Fruit fly (Drosophila melanogaster) whole organism, embryonic: ENCODE measurements around the gene CG43630.

Experiments used
- Awh ChIP-seq: fragments of 200-800 bp; sonication (Bioruptor generic); IDR thresholded peaks from 2 replicates; pipeline ENCODE4, ENCODE4 v1.3.6; 2022; ENCODE audit warnings: missing biosample characterization, missing genetic modification characterization
- Blimp-1 ChIP-seq: fragments of 200-800 bp; sonication (Bioruptor generic); optimal IDR thresholded peaks from 3 replicates; lab custom pipeline; 2018; ENCODE audit warnings: missing biosample characterization, missing genetic modification characterization, mild to moderate bottlenecking, moderate library complexity, missing genetic modification reagents
- CG10209 ChIP-seq: fragments of 200-800 bp; sonication (Bioruptor generic); optimal IDR thresholded peaks from 3 replicates; lab custom pipeline; 2017; ENCODE audit warnings: missing biosample characterization, mild to moderate bottlenecking, missing genetic modification characterization, missing genetic modification reagents
- CG10321 ChIP-seq: fragments of 200-800 bp; sonication (Bioruptor generic); IDR thresholded peaks from 2 replicates; pipeline ENCODE4 v1.3.6; 2022; ENCODE audit warnings: missing biosample characterization, missing genetic modification characterization
- CG11085 ChIP-seq: fragments of 200-800 bp; sonication (Bioruptor generic); IDR thresholded peaks from 2 replicates; pipeline ENCODE4 v1.3.6; 2022; ENCODE audit warnings: missing biosample characterization, missing genetic modification characterization
- CG11093 ChIP-seq: fragments of 200-800 bp; sonication (Bioruptor generic); IDR thresholded peaks from 3 replicates; pipeline ENCODE4 v1.3.6; 2022; ENCODE audit warnings: missing biosample characterization, missing genetic modification characterization
- CG13123 ChIP-seq: fragments of 200-800 bp; sonication (Bioruptor generic); optimal IDR thresholded peaks from 2 replicates; lab custom pipeline; 2016; ENCODE audit warnings: missing biosample characterization, missing genetic modification characterization
- CG13424 ChIP-seq: fragments of 200-800 bp; sonication (Bioruptor generic); optimal IDR thresholded peaks from 2 replicates; lab custom pipeline; 2019; ENCODE audit warnings: missing biosample characterization, mild to moderate bottlenecking, missing genetic modification characterization, moderate library complexity
- CG30020 ChIP-seq: fragments of 200-800 bp; optimal IDR thresholded peaks from 2 replicates; lab custom pipeline; 2019; ENCODE audit warnings: missing biosample characterization, mild to moderate bottlenecking, missing genetic modification characterization, moderate library complexity
- CG30403 ChIP-seq: fragments of 200-800 bp; sonication (Bioruptor generic); optimal IDR thresholded peaks from 3 replicates; lab custom pipeline; 2016; ENCODE audit warnings: missing biosample characterization, missing genetic modification characterization
- CG31388 ChIP-seq: fragments of 200-800 bp; sonication (Bioruptor generic); optimal IDR thresholded peaks from 2 replicates; lab custom pipeline; 2016; ENCODE audit warnings: missing biosample characterization, missing genetic modification characterization
- CG32532 ChIP-seq: fragments of 200-800 bp; sonication (Bioruptor generic); IDR thresholded peaks from 2 replicates; pipeline ENCODE4 v1.3.6; 2022; ENCODE audit warnings: missing biosample characterization, missing genetic modification characterization
- CG34376 ChIP-seq: fragments of 200-800 bp; sonication (Bioruptor generic); optimal IDR thresholded peaks from 2 replicates; lab custom pipeline; 2018; ENCODE audit warnings: missing biosample characterization, mild to moderate bottlenecking, missing genetic modification characterization
- CG34422 ChIP-seq: fragments of 200-800 bp; sonication (Bioruptor generic); IDR thresholded peaks from 3 replicates; pipeline ENCODE4 v1.3.6; 2022; ENCODE audit warnings: missing biosample characterization, missing genetic modification characterization
- CG3726 ChIP-seq: fragments of 200-800 bp; sonication (Bioruptor generic); IDR thresholded peaks from 3 replicates; pipeline ENCODE4, ENCODE4 v1.3.6; 2022; ENCODE audit warnings: missing biosample characterization, missing genetic modification characterization
- CG4730 ChIP-seq: fragments of 200-800 bp; sonication (Bioruptor generic); IDR thresholded peaks from 2 replicates; pipeline ENCODE4 v1.3.6; 2022; ENCODE audit warnings: missing biosample characterization, missing genetic modification characterization
- CG4854 ChIP-seq: fragments of 200-800 bp; sonication (Bioruptor generic); optimal IDR thresholded peaks from 2 replicates; lab custom pipeline; 2016; ENCODE audit warnings: missing biosample characterization, missing genetic modification characterization, inconsistent platforms
- CG5953 ChIP-seq: fragments of 200-800 bp; sonication (Bioruptor generic); IDR thresholded peaks from 2 replicates; pipeline ENCODE4 v1.3.6; 2022; ENCODE audit warnings: missing biosample characterization, missing genetic modification characterization
- CG8478 ChIP-seq: fragments of >200 bp; optimal IDR thresholded peaks from 2 replicates; lab custom pipeline; 2018
- CHES-1-like ChIP-seq: fragments of 200-800 bp; sonication (Bioruptor generic); optimal IDR thresholded peaks from 2 replicates; lab custom pipeline; 2016; ENCODE audit warnings: missing biosample characterization, missing genetic modification characterization
- D19B ChIP-seq: fragments of 200-800 bp; sonication (Bioruptor generic); optimal IDR thresholded peaks from 2 replicates; lab custom pipeline; 2017; ENCODE audit warnings: missing biosample characterization, mild to moderate bottlenecking, missing genetic modification characterization
- Drgx ChIP-seq: fragments of 200-800 bp; sonication (Bioruptor generic); IDR thresholded peaks from 2 replicates; pipeline ENCODE4 v1.3.6; 2022; ENCODE audit warnings: missing biosample characterization, missing genetic modification characterization
- HLH54F ChIP-seq: fragments of 200-800 bp; sonication (Bioruptor generic); optimal IDR thresholded peaks from 3 replicates; lab custom pipeline; 2016; ENCODE audit warnings: missing biosample characterization, missing genetic modification characterization
- Nf-YA ChIP-seq: fragments of 200-800 bp; sonication (Bioruptor generic); IDR thresholded peaks from 2 replicates; pipeline ENCODE4 v1.3.6; 2022; ENCODE audit warnings: missing biosample characterization, missing genetic modification characterization
- Pdp1 ChIP-seq, 2 experiments: fragments of 200-800 bp; sonication (Bioruptor generic); optimal IDR thresholded peaks; 3 replicates each; lab custom pipeline; 2016; ENCODE audit warnings: missing biosample characterization in 2 of 2, missing genetic modification characterization in 2 of 2, mild to moderate bottlenecking in 1 of 2, moderate library complexity in 1 of 2
- Ptx1 ChIP-seq: fragments of 200-800 bp; sonication (Bioruptor generic); IDR thresholded peaks from 2 replicates; pipeline ENCODE4 v1.3.6; 2022; ENCODE audit warnings: missing biosample characterization, missing genetic modification characterization
- Sox100B ChIP-seq: fragments of 200-800 bp; sonication (Bioruptor generic); optimal IDR thresholded peaks from 3 replicates; lab custom pipeline; 2018; ENCODE audit warnings: missing biosample characterization, mild to moderate bottlenecking, missing genetic modification characterization
- Sry-β ChIP-seq: fragments of 200-800 bp; sonication (Bioruptor generic); optimal IDR thresholded peaks from 2 replicates; lab custom pipeline; 2018; ENCODE audit warnings: missing biosample characterization, mild to moderate bottlenecking, missing genetic modification characterization, moderate library complexity
- ac ChIP-seq: fragments of 200-800 bp; sonication (Bioruptor generic); optimal IDR thresholded peaks from 3 replicates; lab custom pipeline; 2017; ENCODE audit warnings: missing biosample characterization, mild to moderate bottlenecking, missing genetic modification characterization
- bbx ChIP-seq: fragments of 200-800 bp; sonication (Bioruptor generic); IDR thresholded peaks from 2 replicates; pipeline ENCODE4 v1.3.6; 2022; ENCODE audit warnings: missing biosample characterization, missing genetic modification characterization; ENCODE audit not compliant: partially characterized antibody
- bcd ChIP-seq: fragments of 200-800 bp; sonication (Bioruptor generic); optimal IDR thresholded peaks from 2 replicates; lab custom pipeline; 2017; ENCODE audit warnings: missing biosample characterization, mild to moderate bottlenecking, missing genetic modification characterization
- ci ChIP-seq: fragments of 200-800 bp; sonication (Bioruptor generic); IDR thresholded peaks from 3 replicates; pipeline ENCODE4 v1.3.6; 2022; ENCODE audit warnings: missing biosample characterization, missing genetic modification characterization
- cwo ChIP-seq: fragments of 200-800 bp; sonication (Bioruptor generic); optimal IDR thresholded peaks from 3 replicates; lab custom pipeline; 2017; ENCODE audit warnings: missing biosample characterization, missing genetic modification characterization, mild to moderate bottlenecking, moderate library complexity, missing genetic modification reagents
- emc ChIP-seq: fragments of 200-800 bp; sonication (Bioruptor generic); optimal IDR thresholded peaks from 2 replicates; lab custom pipeline; 2016; ENCODE audit warnings: missing biosample characterization, missing genetic modification characterization
- grau ChIP-seq: fragments of 200-800 bp; optimal IDR thresholded peaks from 3 replicates; lab custom pipeline; 2019; ENCODE audit warnings: missing biosample characterization, mild to moderate bottlenecking, missing genetic modification characterization, moderate library complexity
- hth ChIP-seq: fragments of >200 bp; optimal IDR thresholded peaks from 2 replicates; lab custom pipeline; 2017; ENCODE audit warnings: inconsistent platforms
- ken ChIP-seq: fragments of 200-800 bp; sonication (Bioruptor generic); IDR thresholded peaks from 3 replicates; pipeline ENCODE4 v1.3.6; 2022; ENCODE audit warnings: missing biosample characterization, missing genetic modification characterization
- lmd ChIP-seq: fragments of 200-800 bp; sonication (Bioruptor generic); IDR thresholded peaks from 2 replicates; pipeline ENCODE4 v1.3.6; 2022; ENCODE audit warnings: missing biosample characterization, missing genetic modification characterization
- oc ChIP-seq: fragments of 200-800 bp; sonication (Bioruptor generic); optimal IDR thresholded peaks from 2 replicates; lab custom pipeline; 2018; ENCODE audit warnings: missing biosample characterization, mild to moderate bottlenecking, missing genetic modification characterization, moderate library complexity
- pan ChIP-seq, 4 experiments: fragments of >200 bp in 3 of 4; fragments of 200-800 bp in 1 of 4; sonication (Bioruptor generic) in 1 of 4; optimal IDR thresholded peaks in 3 of 4; IDR thresholded peaks in 1 of 4; 2 replicates each; pipeline versions ENCODE4 v1.3.6 to Lab custom; 2017 to 2022; ENCODE audit warnings: missing biosample characterization in 2 of 4, missing genetic modification characterization in 2 of 4, mixed read lengths in 1 of 4
- repo ChIP-seq: fragments of 200-800 bp; sonication (Bioruptor generic); optimal IDR thresholded peaks from 2 replicates; lab custom pipeline; 2016; ENCODE audit warnings: missing biosample characterization, missing genetic modification characterization
- row ChIP-seq: fragments of 200-800 bp; sonication (Bioruptor generic); IDR thresholded peaks from 3 replicates; pipeline ENCODE4 v1.3.6; 2022; ENCODE audit warnings: missing biosample characterization, missing genetic modification characterization
- sr ChIP-seq: fragments of 200-800 bp; sonication (Bioruptor generic); IDR thresholded peaks from 3 replicates; pipeline ENCODE4 v1.3.6; 2022; ENCODE audit warnings: missing biosample characterization, missing genetic modification characterization
- unc-4 ChIP-seq: fragments of 200-800 bp; sonication (Bioruptor generic); IDR thresholded peaks from 2 replicates; pipeline ENCODE4 v1.3.6; 2022; ENCODE audit warnings: missing biosample characterization, missing genetic modification characterization; ENCODE audit not compliant: partially characterized antibody
- vvl ChIP-seq: fragments of 200-800 bp; sonication (Bioruptor generic); IDR thresholded peaks from 2 replicates; pipeline ENCODE4 v1.3.6; 2022; ENCODE audit warnings: missing biosample characterization, missing genetic modification characterization
- wek ChIP-seq: fragments of 200-800 bp; sonication (Bioruptor generic); optimal IDR thresholded peaks from 3 replicates; lab custom pipeline; 2018; ENCODE audit warnings: missing biosample characterization, mild to moderate bottlenecking, missing genetic modification characterization, moderate library complexity
- wor ChIP-seq: fragments of 200-800 bp; sonication (Bioruptor generic); IDR thresholded peaks from 2 replicates; pipeline ENCODE4 v1.3.6; 2022; ENCODE audit warnings: missing biosample characterization, missing genetic modification characterization

The CG43630 gene

DNA sequence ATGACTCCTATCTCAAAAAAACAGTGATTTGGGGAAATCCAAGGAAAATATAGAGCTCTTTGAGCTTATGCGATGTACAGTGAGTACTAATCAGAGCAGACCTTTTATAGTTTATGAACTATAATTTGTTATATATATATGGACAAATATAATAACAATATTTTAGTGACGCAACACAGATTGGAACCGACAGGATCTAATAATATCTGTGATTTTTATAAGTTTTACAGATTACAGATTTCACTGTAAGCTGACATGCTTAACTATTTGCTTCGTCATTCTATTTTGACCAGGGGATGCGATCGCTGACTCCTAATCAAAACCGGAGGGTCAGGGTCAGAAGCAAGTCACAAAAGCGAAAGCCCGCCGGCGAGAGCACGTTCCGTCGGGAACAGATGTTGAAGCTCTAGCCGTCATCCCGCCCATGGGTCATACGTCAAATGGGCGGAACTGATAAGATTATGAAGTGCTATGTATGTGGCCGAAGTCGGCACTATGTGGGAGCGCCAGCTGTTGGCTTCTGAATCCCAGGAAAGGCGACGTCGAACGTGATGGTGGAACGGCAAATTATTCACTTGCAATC is 1.9 kb downstream of the CG43630 start, which contains the start of gene Gnmt (continued):
- TF ChIP-seq CG34422 (GFP tag; lab: Robert Waterston, UW) (no peak), sr (no peak), CG5953 (GFP tag; lab: Robert Waterston, UW) (no peak), CG13123 (GFP tag; lab: Kevin White, UChicago) (no peak), Pdp1 (GFP tag; optimal IDR thresholded peaks at IDR 0.05; lab: Kevin White, UChicago) (peak in 1 of 2 experiments; percentile 24), Awh (GFP tag; lab: Robert Waterston, UW) (0 out of 2 replicates have a peak, but pooled peaks have one; percentile 7), repo (no peak), Nf-YA (GFP tag; lab: Robert Waterston, UW) (no peak), D19B (GFP tag; lab: Kevin White, UChicago) (no peak), bbx (no peak), row (GFP tag; lab: Robert Waterston, UW) (peak; percentile 52; the same call in 2 of the 3 replicates), Sry-β (GFP tag; lab: Kevin White, UChicago) (no peak), CG4854 (GFP tag; lab: Kevin White, UChicago) (no peak), CG4730 (GFP tag; lab: Robert Waterston, UW) (no peak), emc (GFP tag; lab: Kevin White, UChicago) (no peak), CG32532 (peak; percentile 33; the same call in 1 of the 2 replicates), ac (GFP tag; lab: Kevin White, UChicago) (no peak), grau (peak; percentile 78), unc-4 (no peak), CG30403 (GFP tag; lab: Kevin White, UChicago) (peak; percentile 11), cwo (peak; percentile 86), Sox100B (GFP tag; lab: Kevin White, UChicago) (no peak), wek (GFP tag; lab: Kevin White, UChicago) (no peak), CG34376 (GFP tag; lab: Kevin White, UChicago) (peak; percentile 78), CG8478 (lab: Kevin White, UChicago) (no peak), HLH54F (GFP tag; lab: Kevin White, UChicago) (no peak)

DNA sequence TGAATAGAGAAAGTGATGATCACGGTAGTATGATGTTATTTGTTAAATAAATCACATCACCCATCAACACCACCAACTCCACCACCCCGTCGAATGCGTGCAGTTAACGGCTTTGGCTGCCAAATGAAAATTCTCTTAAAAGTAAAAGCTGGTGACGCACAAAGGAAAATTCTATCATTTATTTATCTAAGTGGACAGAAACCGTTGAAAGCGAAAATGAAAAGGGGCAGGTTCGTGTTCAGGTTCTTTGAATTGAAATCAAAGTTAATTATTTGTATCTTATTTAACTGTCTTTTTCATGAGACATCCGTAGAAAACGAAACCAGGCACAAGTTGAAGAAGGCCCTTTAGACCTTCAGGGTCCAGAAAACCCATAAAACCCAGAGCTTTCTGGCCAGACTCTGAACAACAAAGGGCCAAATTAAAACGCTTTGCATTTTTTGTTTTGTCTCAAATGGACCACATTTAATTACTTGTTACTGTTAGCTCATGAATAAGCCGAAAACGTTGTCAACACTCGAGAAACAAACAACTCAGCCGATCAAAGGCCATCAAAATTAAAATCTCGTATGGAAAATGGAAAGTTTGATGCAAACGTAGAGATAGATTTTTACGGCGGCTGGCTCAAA is 9.7 kb downstream of the CG43630 start:
- no peak for TF ChIP-seq Ptx1 (GFP tag; lab: Robert Waterston, UW)
- TF ChIP-seq bcd (GFP tag; lab: Kevin White, UChicago), result no peak
- TF ChIP-seq wor (GFP tag; lab: Robert Waterston, UW), result no peak
- peak; percentile 94 for TF ChIP-seq Blimp-1 (GFP tag; lab: Kevin White, UChicago)
- TF ChIP-seq Awh (GFP tag; lab: Robert Waterston, UW), result peak; percentile 73
- TF ChIP-seq pan (optimal IDR thresholded peaks at IDR 0.05; lab: Kevin White, UChicago), result no peak
- TF ChIP-seq pan (GFP tag; optimal IDR thresholded peaks at IDR 0.05 in 1 of 2, IDR thresholded peaks at IDR 0.05 in 1 of 2), result no peak
- TF ChIP-seq CG10209, result no peak
- no peak for TF ChIP-seq CG31388 (GFP tag; lab: Kevin White, UChicago)
- TF ChIP-seq CG13424 (tag; lab: Kevin White, UChicago), result no peak
- TF ChIP-seq sr, result no peak

DNA sequence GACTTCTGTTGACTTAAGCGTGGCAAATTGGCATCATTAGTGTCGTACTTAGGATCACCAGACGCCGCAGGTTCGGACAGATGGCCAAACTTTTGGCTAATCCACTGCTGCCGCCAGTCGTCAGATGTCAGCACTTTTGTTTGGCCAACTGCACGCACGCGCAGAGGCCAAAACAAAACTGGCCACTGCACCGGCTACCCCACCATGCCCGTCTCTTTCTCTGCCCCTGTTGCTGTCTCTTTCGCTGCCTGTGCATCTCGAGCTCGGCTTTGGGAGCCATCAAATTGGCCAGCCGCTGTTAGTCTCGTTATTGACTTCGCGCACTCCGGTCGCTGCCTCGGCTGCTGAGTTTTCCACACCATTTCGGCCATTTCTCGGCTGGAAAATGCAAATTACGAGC is 13.5 kb downstream of the CG43630 start, which contains the start of gene CG14395:
TSS of gene CG14395 (plus strand) at position 301 of the 400 bp plus-strand sequence.
- peak; percentile 18; the same call in 1 of the 3 replicates for TF ChIP-seq CG3726 (GFP tag; lab: Robert Waterston, UW)
- no peak for TF ChIP-seq CG10321 (GFP tag; lab: Robert Waterston, UW)
- peak; percentile 50 for TF ChIP-seq Blimp-1 (GFP tag; lab: Kevin White, UChicago)
- TF ChIP-seq ci (GFP tag; lab: Robert Waterston, UW), result 0 out of 3 replicates have a peak, but pooled peaks have one; percentile 19
- peak; percentile 25 for TF ChIP-seq oc (tag; lab: Kevin White, UChicago)
- no peak for TF ChIP-seq CG30020 (tag; lab: Kevin White, UChicago)
- TF ChIP-seq grau, result no peak
- 0 out of 2 replicates have a peak, but pooled peaks have one; percentile 14 for TF ChIP-seq CG11085 (GFP tag; lab: Robert Waterston, UW)
- 0 out of 2 replicates have a peak, but pooled peaks have one; percentile 27 for TF ChIP-seq vvl (GFP tag; lab: Robert Waterston, UW)
- TF ChIP-seq CG11093 (GFP tag; lab: Robert Waterston, UW), result no peak
- TF ChIP-seq CHES-1-like (GFP tag; lab: Kevin White, UChicago), result no peak
- TF ChIP-seq ken (GFP tag; lab: Robert Waterston, UW), result 0 out of 3 replicates have a peak, but pooled peaks have one; percentile 18
- no peak for TF ChIP-seq hth (lab: Kevin White, UChicago)
- peak; percentile 29; the same call in 1 of the 2 replicates for TF ChIP-seq Drgx (GFP tag; lab: Robert Waterston, UW)
- peak; percentile 15; the same call in 1 of the 2 replicates for TF ChIP-seq lmd (GFP tag; lab: Robert Waterston, UW)
